Fruit fly (Drosophila melanogaster) whole organism, embryonic: ENCODE data around the gene PCID2.

Experiments
- CG17361 ChIP-seq: fragments of 200-800 bp; sonication (Bioruptor generic); IDR thresholded peaks from 3 replicates; pipeline ENCODE4 v1.3.6; 2022; ENCODE audit warnings: missing biosample characterization, missing genetic modification characterization
- dmrt11E ChIP-seq: fragments of 200-800 bp; sonication (Bioruptor generic); optimal IDR thresholded peaks from 3 replicates; lab custom pipeline; 2018; ENCODE audit warnings: missing biosample characterization, mild to moderate bottlenecking, missing genetic modification characterization, moderate library complexity
- dmrt99B ChIP-seq: fragments of 200-800 bp; sonication (Bioruptor generic); optimal IDR thresholded peaks from 2 replicates; lab custom pipeline; 2018; ENCODE audit warnings: missing biosample characterization, mild to moderate bottlenecking, missing genetic modification characterization, moderate library complexity

DNA sequence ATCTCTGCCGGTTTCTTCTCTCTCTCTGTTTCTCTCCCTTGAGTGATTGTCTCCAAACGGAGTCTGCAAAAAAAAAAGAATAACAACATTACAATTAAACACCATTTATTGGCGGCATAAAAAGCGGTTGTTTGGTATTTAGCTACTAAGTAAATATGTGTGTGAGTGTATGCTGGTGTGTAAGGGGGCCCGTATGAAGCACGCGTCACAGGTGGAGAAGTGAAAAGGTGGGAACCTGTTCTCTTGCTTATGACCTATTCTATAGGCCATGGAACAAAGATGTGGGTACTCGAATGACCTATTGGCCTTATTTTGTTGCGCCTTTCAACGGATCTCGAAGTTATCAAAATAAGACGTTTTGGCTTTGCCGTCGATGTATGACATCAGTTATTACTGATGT lies 37.6 kb upstream of the PCID2 start:
- no peak for TF ChIP-seq dmrt99B (tag; lab: Kevin White, UChicago)
- no peak for TF ChIP-seq dmrt11E (tag; lab: Kevin White, UChicago)
- no peak for TF ChIP-seq CG17361 (GFP tag; lab: Robert Waterston, UW)
